Fruit fly (Drosophila melanogaster) whole organism, prepupa: ENCODE data around the gene CCHa2.

ENCODE experiments used
- Blimp-1 ChIP-seq: fragments of 200-800 bp; sonication (Bioruptor generic); optimal IDR thresholded peaks from 3 replicates; lab custom pipeline; 2017; ENCODE audit warnings: missing biosample characterization, missing genetic modification characterization, mild to moderate bottlenecking, moderate library complexity, missing genetic modification reagents
- CG10631 ChIP-seq: fragments of 200-800 bp; sonication (Bioruptor generic); optimal IDR thresholded peaks from 2 replicates; lab custom pipeline; 2016; ENCODE audit warnings: missing biosample characterization, missing genetic modification characterization
- CG10669 ChIP-seq: fragments of 200-800 bp; sonication (Bioruptor generic); optimal IDR thresholded peaks from 3 replicates; lab custom pipeline; 2018; ENCODE audit warnings: missing biosample characterization, mild to moderate bottlenecking, missing genetic modification characterization, moderate library complexity
- CG11762 ChIP-seq: fragments of 200-800 bp; sonication (Bioruptor generic); optimal IDR thresholded peaks from 3 replicates; lab custom pipeline; 2016; ENCODE audit warnings: missing biosample characterization, missing genetic modification characterization; ENCODE audit not compliant: insufficient read depth
- CG11902 ChIP-seq: fragments of 200-800 bp; sonication (Bioruptor generic); optimal IDR thresholded peaks from 3 replicates; lab custom pipeline; 2016; ENCODE audit warnings: missing biosample characterization, missing genetic modification characterization
- CG15336 ChIP-seq: fragments of 200-800 bp; sonication (Bioruptor generic); IDR thresholded peaks from 2 replicates; pipeline ENCODE4 v1.3.6; 2022; ENCODE audit warnings: missing biosample characterization, missing genetic modification characterization
- CG1621 ChIP-seq: fragments of 200-800 bp; sonication (Bioruptor generic); optimal IDR thresholded peaks from 3 replicates; lab custom pipeline; 2018; ENCODE audit warnings: missing biosample characterization, mild to moderate bottlenecking, missing genetic modification characterization
- CG16779 ChIP-seq: fragments of 200-800 bp; sonication (Bioruptor generic); optimal IDR thresholded peaks from 3 replicates; lab custom pipeline; 2017; ENCODE audit warnings: missing biosample characterization, mild to moderate bottlenecking, missing genetic modification characterization
- CG3032 ChIP-seq: fragments of 200-800 bp; optimal IDR thresholded peaks from 2 replicates; lab custom pipeline; 2019; ENCODE audit warnings: missing biosample characterization, mild to moderate bottlenecking, missing genetic modification characterization, moderate library complexity
- CG34406 ChIP-seq: fragments of 200-800 bp; sonication (Bioruptor generic); optimal IDR thresholded peaks from 3 replicates; lab custom pipeline; 2016; ENCODE audit warnings: missing biosample characterization, missing genetic modification characterization
- CG3919 ChIP-seq: fragments of 200-800 bp; sonication (Bioruptor generic); optimal IDR thresholded peaks from 3 replicates; lab custom pipeline; 2016; ENCODE audit warnings: missing biosample characterization, missing genetic modification characterization
- CG4318 ChIP-seq: fragments of 200-800 bp; sonication (Bioruptor generic); optimal IDR thresholded peaks from 3 replicates; lab custom pipeline; 2017; ENCODE audit warnings: missing biosample characterization, mild to moderate bottlenecking, missing genetic modification characterization
- CG6163 ChIP-seq: fragments of 200-800 bp; sonication (Bioruptor generic); IDR thresholded peaks from 3 replicates; pipeline ENCODE4 v1.3.6; 2022; ENCODE audit warnings: missing biosample characterization, missing genetic modification characterization
- CG6276 ChIP-seq: fragments of 200-800 bp; sonication (Bioruptor generic); optimal IDR thresholded peaks from 2 replicates; lab custom pipeline; 2017; ENCODE audit warnings: missing biosample characterization, mild to moderate bottlenecking, missing genetic modification characterization
- CG6808 ChIP-seq: fragments of 200-800 bp; sonication (Bioruptor generic); optimal IDR thresholded peaks from 3 replicates; lab custom pipeline; 2017; ENCODE audit warnings: missing biosample characterization, missing genetic modification characterization, mild to moderate bottlenecking, moderate library complexity, missing genetic modification reagents
- CG6854 ChIP-seq: fragments of 200-800 bp; sonication (Bioruptor generic); optimal IDR thresholded peaks from 2 replicates; lab custom pipeline; 2017; ENCODE audit warnings: missing biosample characterization, mild to moderate bottlenecking, missing genetic modification characterization
- CG7368 ChIP-seq: fragments of 200-800 bp; sonication (Bioruptor generic); optimal IDR thresholded peaks from 3 replicates; lab custom pipeline; 2016; ENCODE audit warnings: missing biosample characterization, missing genetic modification characterization
- CG8119 ChIP-seq: fragments of 200-800 bp; sonication (Bioruptor generic); IDR thresholded peaks from 3 replicates; pipeline ENCODE4 v1.3.6; 2022; ENCODE audit warnings: missing biosample characterization, missing genetic modification characterization
- CG8319 ChIP-seq: fragments of 200-800 bp; sonication (Bioruptor generic); optimal IDR thresholded peaks from 3 replicates; lab custom pipeline; 2016; ENCODE audit warnings: missing biosample characterization, missing genetic modification characterization
- CG8632 ChIP-seq: fragments of 200-800 bp; sonication (Bioruptor generic); optimal IDR thresholded peaks from 3 replicates; lab custom pipeline; 2016; ENCODE audit warnings: missing biosample characterization, missing genetic modification characterization
- CG9139 ChIP-seq: fragments of 200-800 bp; sonication (Bioruptor generic); optimal IDR thresholded peaks from 3 replicates; lab custom pipeline; 2017; ENCODE audit warnings: missing biosample characterization, mild to moderate bottlenecking, missing genetic modification characterization
- Eip75B ChIP-seq: fragments of 200-800 bp; sonication (Bioruptor generic); optimal IDR thresholded peaks from 3 replicates; lab custom pipeline; 2016; ENCODE audit warnings: missing biosample characterization, missing genetic modification characterization
- Eip78C ChIP-seq: fragments of 200-800 bp; sonication (Bioruptor generic); peaks from one replicate; lab custom pipeline; 2016; ENCODE audit warnings: missing biosample characterization, missing genetic modification characterization
- Eip93F ChIP-seq: fragments of 200-800 bp; sonication (Bioruptor generic); optimal IDR thresholded peaks from 2 replicates; lab custom pipeline; 2016; ENCODE audit warnings: missing biosample characterization, mild to moderate bottlenecking, missing genetic modification characterization
- Ets21C ChIP-seq: fragments of 200-800 bp; sonication (Bioruptor generic); optimal IDR thresholded peaks from 3 replicates; lab custom pipeline; 2016; ENCODE audit warnings: missing biosample characterization, missing genetic modification characterization
- Gug ChIP-seq: fragments of 200-800 bp; sonication (Bioruptor generic); IDR thresholded peaks from 2 replicates; pipeline ENCODE4 v1.3.6; 2022; ENCODE audit warnings: missing biosample characterization, missing genetic modification characterization
- Hr38 ChIP-seq: sonication (Bioruptor generic); optimal IDR thresholded peaks from 2 replicates; lab custom pipeline; 2016; ENCODE audit warnings: missing biosample characterization, missing genetic modification characterization
- Hr39 ChIP-seq: fragments of 200-800 bp; sonication (Bioruptor generic); optimal IDR thresholded peaks from 2 replicates; lab custom pipeline; 2016; ENCODE audit warnings: missing biosample characterization, missing genetic modification characterization
- Hr4 ChIP-seq: fragments of 200-800 bp; sonication (Bioruptor generic); optimal IDR thresholded peaks from 3 replicates; lab custom pipeline; 2016; ENCODE audit warnings: missing biosample characterization, missing genetic modification characterization
- Met ChIP-seq: fragments of 200-800 bp; sonication (Bioruptor generic); optimal IDR thresholded peaks from 3 replicates; lab custom pipeline; 2016; ENCODE audit warnings: missing biosample characterization, missing genetic modification characterization
- OdsH ChIP-seq: fragments of 200-800 bp; sonication (Bioruptor generic); optimal IDR thresholded peaks from 3 replicates; lab custom pipeline; 2016; ENCODE audit warnings: missing biosample characterization, missing genetic modification characterization
- Smox ChIP-seq: fragments of 200-800 bp; sonication (Bioruptor generic); optimal IDR thresholded peaks from 3 replicates; lab custom pipeline; 2016; ENCODE audit warnings: missing biosample characterization, missing genetic modification characterization
- Sox102F ChIP-seq: fragments of 200-800 bp; sonication (Bioruptor generic); optimal IDR thresholded peaks from 2 replicates; lab custom pipeline; 2016; ENCODE audit warnings: missing biosample characterization, mild to moderate bottlenecking, missing genetic modification characterization
- Sox14 ChIP-seq: fragments of 200-800 bp; sonication (Bioruptor generic); optimal IDR thresholded peaks from 3 replicates; lab custom pipeline; 2016; ENCODE audit warnings: missing biosample characterization, missing genetic modification characterization
- acj6 ChIP-seq: fragments of 200-800 bp; sonication (Bioruptor generic); optimal IDR thresholded peaks from 3 replicates; lab custom pipeline; 2016; ENCODE audit warnings: missing biosample characterization, missing genetic modification characterization
- cyc ChIP-seq: fragments of 200-800 bp; sonication (Bioruptor generic); optimal IDR thresholded peaks from 3 replicates; lab custom pipeline; 2016; ENCODE audit warnings: missing biosample characterization, missing genetic modification characterization
- dac ChIP-seq: fragments of 200-800 bp; sonication (Bioruptor generic); optimal IDR thresholded peaks from 2 replicates; lab custom pipeline; 2017; ENCODE audit warnings: missing biosample characterization, mild to moderate bottlenecking, missing genetic modification characterization
- dsx ChIP-seq: fragments of 200-800 bp; optimal IDR thresholded peaks from 3 replicates; lab custom pipeline; 2019; ENCODE audit warnings: missing biosample characterization, mild to moderate bottlenecking, missing genetic modification characterization, moderate library complexity; ENCODE audit not compliant: poor library complexity, severe bottlenecking
- eg ChIP-seq: fragments of 200-800 bp; sonication (Bioruptor generic); IDR thresholded peaks from 3 replicates; pipeline ENCODE4 v1.3.6; 2022; ENCODE audit warnings: missing biosample characterization, missing genetic modification characterization
- fd59A ChIP-seq: fragments of 200-800 bp; sonication (Bioruptor generic); optimal IDR thresholded peaks from 2 replicates; lab custom pipeline; 2017; ENCODE audit warnings: missing biosample characterization, mild to moderate bottlenecking, missing genetic modification characterization, missing genetic modification reagents
- lz ChIP-seq: fragments of 200-800 bp; sonication (Bioruptor generic); optimal IDR thresholded peaks from 3 replicates; lab custom pipeline; 2016; ENCODE audit warnings: missing biosample characterization, missing genetic modification characterization
- net ChIP-seq: fragments of 200-800 bp; sonication (Bioruptor generic); optimal IDR thresholded peaks from 3 replicates; lab custom pipeline; 2016; ENCODE audit warnings: missing biosample characterization, missing genetic modification characterization
- pdm3 ChIP-seq: fragments of 200-800 bp; sonication (Bioruptor generic); optimal IDR thresholded peaks from 3 replicates; lab custom pipeline; 2016; ENCODE audit warnings: missing biosample characterization, missing genetic modification characterization
- vri ChIP-seq: fragments of 200-800 bp; sonication (Bioruptor generic); optimal IDR thresholded peaks from 3 replicates; lab custom pipeline; 2016; ENCODE audit warnings: missing biosample characterization, mild to moderate bottlenecking, missing genetic modification characterization

CCHa2 gene

dm6 chr3R:13364175-13365174 is 30.5 kb downstream of the CCHa2 start, which contains the start of gene Dic1 (continued):
- TF ChIP-seq Sox14 (GFP tag; lab: Kevin White, UChicago), result peak; percentile 96
- TF ChIP-seq CG6808 (GFP tag; lab: Kevin White, UChicago), result peak; percentile 95
- peak; percentile 98 for TF ChIP-seq CG6276 (GFP tag; lab: Kevin White, UChicago)
- peak; percentile 93 for TF ChIP-seq eg (GFP tag; lab: Robert Waterston, UW)
- TF ChIP-seq CG9139, result peak; percentile 90
- peak; percentile 96 for TF ChIP-seq cyc
- peak; percentile 85 for TF ChIP-seq dsx
- peak; percentile 97 for TF ChIP-seq pdm3
- peak; percentile 87 for TF ChIP-seq vri
- TF ChIP-seq CG6163 (GFP tag; lab: Robert Waterston, UW), result peak; percentile 92
- TF ChIP-seq CG10669 (GFP tag; lab: Kevin White, UChicago), result peak; percentile 96
- TF ChIP-seq CG8632 (GFP tag; lab: Kevin White, UChicago), result peak; percentile 98
- peak; percentile 97 for TF ChIP-seq net (GFP tag; lab: Kevin White, UChicago)
- peak; percentile 89 for TF ChIP-seq Eip93F (GFP tag; lab: Kevin White, UChicago)
- peak; percentile 96 for TF ChIP-seq CG6854 (GFP tag; lab: Kevin White, UChicago)
- TF ChIP-seq Gug (GFP tag; lab: Robert Waterston, UW), result peak; percentile 87
- peak; percentile 93 for TF ChIP-seq Ets21C
- peak; percentile 100 for TF ChIP-seq Eip78C (GFP tag; lab: Kevin White, UChicago)
- TF ChIP-seq CG11902 (GFP tag; lab: Kevin White, UChicago), result peak; percentile 95
- TF ChIP-seq fd59A (GFP tag; lab: Kevin White, UChicago), result peak; percentile 92
- peak; percentile 97 for TF ChIP-seq Eip75B (GFP tag; lab: Kevin White, UChicago)
- peak; percentile 97 for TF ChIP-seq CG8319 (GFP tag; lab: Kevin White, UChicago)
- TF ChIP-seq CG7368 (GFP tag; lab: Kevin White, UChicago), result peak; percentile 92
- TF ChIP-seq CG11762 (GFP tag; lab: Kevin White, UChicago), result peak; percentile 98
- TF ChIP-seq acj6, result peak; percentile 98
- TF ChIP-seq Smox (GFP tag; lab: Kevin White, UChicago), result peak; percentile 97
- peak; percentile 97 for TF ChIP-seq Met
- peak; percentile 93 for TF ChIP-seq CG16779 (tag; lab: Kevin White, UChicago)
- TF ChIP-seq Blimp-1 (GFP tag; lab: Kevin White, UChicago), result peak; percentile 94
- TF ChIP-seq CG4318, result peak; percentile 98
- TF ChIP-seq Hr4 (GFP tag; lab: Kevin White, UChicago), result peak; percentile 98

- no peak for TF ChIP-seq dac
- no peak for TF ChIP-seq CG6808 (GFP tag; lab: Kevin White, UChicago)
- no peak for TF ChIP-seq OdsH (GFP tag; lab: Kevin White, UChicago)
- no peak for TF ChIP-seq Eip93F (GFP tag; lab: Kevin White, UChicago)
- TF ChIP-seq acj6, result no peak
- no peak for TF ChIP-seq CG10669 (GFP tag; lab: Kevin White, UChicago)
- no peak for TF ChIP-seq Eip75B (GFP tag; lab: Kevin White, UChicago)
- TF ChIP-seq dsx, result no peak
- no peak for TF ChIP-seq Hr38 (GFP tag; lab: Kevin White, UChicago)
- no peak for TF ChIP-seq CG8632 (GFP tag; lab: Kevin White, UChicago)
- TF ChIP-seq CG7368 (GFP tag; lab: Kevin White, UChicago), result no peak
Measured at dm6 chr3R:13363347-13363994, 31.5 kb downstream of the CCHa2 start.

dm6 chr3R:13360108-13360507 is 34.9 kb downstream of the CCHa2 start:
- TF ChIP-seq Hr39 (GFP tag; lab: Kevin White, UChicago), result no peak
- TF ChIP-seq Eip78C (GFP tag; lab: Kevin White, UChicago), result peak; percentile 49
- peak; percentile 18 for TF ChIP-seq net (GFP tag; lab: Kevin White, UChicago)
- TF ChIP-seq lz (GFP tag; lab: Kevin White, UChicago), result no peak
- peak; percentile 24 for TF ChIP-seq CG1621
- TF ChIP-seq CG34406, result no peak
- no peak for TF ChIP-seq Smox (GFP tag; lab: Kevin White, UChicago)
- no peak for TF ChIP-seq CG6276 (GFP tag; lab: Kevin White, UChicago)
- TF ChIP-seq CG8119, result no peak
- no peak for TF ChIP-seq CG10631 (GFP tag; lab: Kevin White, UChicago)
- TF ChIP-seq CG15336 (GFP tag; lab: Robert Waterston, UW), result no peak
- TF ChIP-seq CG3919 (GFP tag; lab: Kevin White, UChicago), result peak; percentile 51
- no peak for TF ChIP-seq CG6808 (GFP tag; lab: Kevin White, UChicago)
- no peak for TF ChIP-seq Sox14 (GFP tag; lab: Kevin White, UChicago)
- TF ChIP-seq Ets21C, result no peak
- no peak for TF ChIP-seq eg (GFP tag; lab: Robert Waterston, UW)
- TF ChIP-seq Sox102F (GFP tag; lab: Kevin White, UChicago), result peak; percentile 22
- TF ChIP-seq CG3032 (tag; lab: Kevin White, UChicago), result no peak
